Fruit fly (Drosophila melanogaster) whole organism, adult: ENCODE data around the gene His3.3A.

Experiments
- CG11617 ChIP-seq: fragments of 200-800 bp; sonication (Bioruptor generic); optimal IDR thresholded peaks from 2 replicates; lab custom pipeline; 2017; ENCODE audit warnings: mild to moderate bottlenecking, missing biosample characterization, missing genetic modification reagents, missing genetic modification characterization
- CG12768 ChIP-seq: fragments of 200-800 bp; sonication (Bioruptor generic); optimal IDR thresholded peaks from 2 replicates; lab custom pipeline; 2017; ENCODE audit warnings: missing biosample characterization, missing genetic modification characterization, mild to moderate bottlenecking, moderate library complexity, missing genetic modification reagents
- CG14711 ChIP-seq: fragments of 200-800 bp; sonication (Bioruptor generic); optimal IDR thresholded peaks from 2 replicates; lab custom pipeline; 2018; ENCODE audit warnings: missing biosample characterization, mild to moderate bottlenecking, missing genetic modification characterization, moderate library complexity
- CG1620 ChIP-seq: fragments of 200-800 bp; sonication (Bioruptor generic); optimal IDR thresholded peaks from 2 replicates; lab custom pipeline; 2016; ENCODE audit warnings: missing biosample characterization, missing genetic modification characterization
- CG33017 ChIP-seq: fragments of 200-800 bp; sonication (Bioruptor generic); optimal IDR thresholded peaks from 2 replicates; lab custom pipeline; 2018; ENCODE audit warnings: missing biosample characterization, mild to moderate bottlenecking, missing genetic modification characterization, moderate library complexity
- CG5204 ChIP-seq: fragments of 200-800 bp; sonication (Bioruptor generic); optimal IDR thresholded peaks from 2 replicates; lab custom pipeline; 2016; ENCODE audit warnings: missing biosample characterization, missing genetic modification characterization
- CG7045 ChIP-seq: fragments of 200-800 bp; sonication (Bioruptor generic); optimal IDR thresholded peaks from 2 replicates; lab custom pipeline; 2017; ENCODE audit warnings: missing biosample characterization, mild to moderate bottlenecking, missing genetic modification characterization
- CG7101 ChIP-seq: fragments of 200-800 bp; sonication (Bioruptor generic); optimal IDR thresholded peaks from 2 replicates; lab custom pipeline; 2018; ENCODE audit warnings: missing biosample characterization, mild to moderate bottlenecking, missing genetic modification characterization, moderate library complexity
- Clk ChIP-seq: fragments of 200-800 bp; sonication (Bioruptor generic); optimal IDR thresholded peaks from 2 replicates; lab custom pipeline; 2017; ENCODE audit warnings: missing biosample characterization, missing genetic modification characterization
- Crg-1 ChIP-seq: fragments of 200-800 bp; sonication (Bioruptor generic); optimal IDR thresholded peaks from 2 replicates; lab custom pipeline; 2016; ENCODE audit warnings: missing biosample characterization, missing genetic modification characterization
- Hr96 ChIP-seq: fragments of 200-800 bp; sonication (Bioruptor generic); optimal IDR thresholded peaks from 2 replicates; lab custom pipeline; 2016; ENCODE audit warnings: missing biosample characterization, missing genetic modification characterization
- Mnt ChIP-seq: fragments of 200-800 bp; sonication (Bioruptor generic); optimal IDR thresholded peaks from 2 replicates; lab custom pipeline; 2016; ENCODE audit warnings: missing biosample characterization, mild to moderate bottlenecking, missing genetic modification characterization
- bab1 ChIP-seq: fragments of 200-800 bp; sonication (Bioruptor generic); optimal IDR thresholded peaks from 3 replicates; lab custom pipeline; 2019; ENCODE audit warnings: missing biosample characterization, mild to moderate bottlenecking, missing genetic modification characterization, moderate library complexity
- cic ChIP-seq: fragments of 200-800 bp; sonication (Bioruptor generic); optimal IDR thresholded peaks from 2 replicates; lab custom pipeline; 2017; ENCODE audit warnings: missing biosample characterization, mild to moderate bottlenecking, missing genetic modification characterization, moderate library complexity
- cnc ChIP-seq, 2 experiments: fragments of >200 bp; optimal IDR thresholded peaks; 2 replicates each; lab custom pipeline; 2017
- kay ChIP-seq: fragments of 200-800 bp; sonication (Bioruptor generic); peaks from one replicate; lab custom pipeline; 2016; ENCODE audit warnings: missing biosample characterization, missing genetic modification characterization, borderline replicate concordance
- ovo ChIP-seq: fragments of 200-800 bp; sonication (Bioruptor generic); optimal IDR thresholded peaks from 2 replicates; lab custom pipeline; 2016; ENCODE audit warnings: missing biosample characterization, missing genetic modification characterization
- pad ChIP-seq: fragments of 200-800 bp; sonication (Bioruptor generic); optimal IDR thresholded peaks from 3 replicates; lab custom pipeline; 2017; ENCODE audit warnings: missing biosample characterization, missing genetic modification characterization, mild to moderate bottlenecking, moderate library complexity, missing genetic modification reagents
- tj ChIP-seq: fragments of 200-800 bp; sonication (Bioruptor generic); optimal IDR thresholded peaks from 3 replicates; lab custom pipeline; 2017; ENCODE audit warnings: missing biosample characterization, mild to moderate bottlenecking, missing genetic modification characterization, moderate library complexity
- toe ChIP-seq: fragments of 200-800 bp; sonication (Bioruptor generic); optimal IDR thresholded peaks from 2 replicates; lab custom pipeline; 2016; ENCODE audit warnings: missing biosample characterization, missing genetic modification characterization

His3.3A gene

DNA sequence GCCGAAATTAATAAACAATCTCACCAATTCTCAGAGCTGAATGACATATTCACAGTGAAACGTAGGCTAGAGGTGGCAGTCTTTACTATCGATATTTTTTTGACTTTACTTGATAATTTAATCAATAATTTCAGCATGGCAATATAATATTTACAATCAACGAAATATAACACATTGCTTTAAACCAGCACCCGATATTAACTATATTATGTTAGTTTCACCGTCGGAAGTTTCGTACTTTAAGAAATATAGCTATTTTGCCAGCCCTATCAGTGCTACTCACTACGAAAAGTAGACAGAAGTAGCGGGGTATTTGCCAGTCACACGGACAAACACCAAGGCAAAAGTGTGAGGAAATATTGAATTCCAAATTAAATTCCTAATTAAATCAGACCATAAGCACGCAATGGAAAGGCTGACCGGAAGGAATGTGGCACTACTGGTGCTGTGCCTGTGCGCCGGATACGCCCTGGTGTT, 44.0 kb upstream of the His3.3A start, which contains the start of the genes CG31917, Tfb5 and SelT:
Gene CG31917 (minus strand): TSS at position 51 of the 477 bp plus-strand sequence.
Gene Tfb5 (minus strand): TSS at position 51 of the 477 bp plus-strand sequence.
Gene SelT (plus strand): TSS at position 139 of the 477 bp plus-strand sequence.
- TF ChIP-seq Crg-1 (GFP tag; lab: Kevin White, UChicago) = peak; percentile 52
- TF ChIP-seq kay = no peak
- peak; percentile 71 for TF ChIP-seq Hr96 (GFP tag; lab: Kevin White, UChicago)
- TF ChIP-seq cic (GFP tag; lab: Kevin White, UChicago) = no peak
- peak; percentile 58 for TF ChIP-seq CG14711 (tag; lab: Kevin White, UChicago)
- TF ChIP-seq CG7101 (tag; lab: Kevin White, UChicago) = peak; percentile 73
- peak; percentile 56 for TF ChIP-seq Mnt (GFP tag; lab: Kevin White, UChicago)
- TF ChIP-seq tj (GFP tag; lab: Kevin White, UChicago) = peak; percentile 49
- peak; percentile 85 for TF ChIP-seq pad (GFP tag; lab: Kevin White, UChicago)
- no peak for TF ChIP-seq CG5204 (GFP tag; lab: Kevin White, UChicago)
- peak; percentile 20 for TF ChIP-seq Clk
- peak; percentile 61 for TF ChIP-seq CG7045 (GFP tag; lab: Kevin White, UChicago)
- peak; percentile 55 for TF ChIP-seq CG12768 (GFP tag; lab: Kevin White, UChicago)
- no peak for TF ChIP-seq cnc (optimal IDR thresholded peaks at IDR 0.05; lab: Kevin White, UChicago)
- peak; percentile 73 for TF ChIP-seq CG11617 (GFP tag; lab: Kevin White, UChicago)
- TF ChIP-seq toe (GFP tag; lab: Kevin White, UChicago) = peak; percentile 82
- peak; percentile 37 for TF ChIP-seq CG33017 (tag; lab: Kevin White, UChicago)
- TF ChIP-seq ovo (GFP tag; lab: Kevin White, UChicago) = peak; percentile 52
- TF ChIP-seq bab1 (GFP tag; lab: Kevin White, UChicago) = peak; percentile 83
- TF ChIP-seq CG1620 (GFP tag; lab: Kevin White, UChicago) = peak; percentile 78

DNA sequence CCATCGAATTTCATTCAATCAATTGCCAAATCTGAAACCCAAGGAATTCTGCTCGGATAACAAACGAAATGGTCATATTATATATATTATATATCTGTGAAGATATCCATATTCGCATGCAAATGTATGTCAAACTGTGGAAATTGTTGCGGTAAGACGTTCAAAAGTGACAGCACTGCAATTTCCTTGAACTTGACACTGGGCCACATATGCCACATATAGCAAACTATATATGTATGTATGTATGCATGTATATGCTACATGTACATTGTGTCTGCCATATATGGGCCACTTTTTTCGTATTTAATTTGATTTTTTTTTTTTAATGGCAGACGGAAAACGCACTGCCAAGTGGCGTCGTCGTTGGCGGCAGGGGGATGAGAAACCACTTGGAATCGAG, 34.4 kb upstream of the His3.3A start:
- no peak for TF ChIP-seq cic (GFP tag; lab: Kevin White, UChicago)
- peak; percentile 91 for TF ChIP-seq tj (GFP tag; lab: Kevin White, UChicago)
- no peak for TF ChIP-seq CG7101 (tag; lab: Kevin White, UChicago)
- TF ChIP-seq bab1 (GFP tag; lab: Kevin White, UChicago) = no peak
- TF ChIP-seq Mnt (GFP tag; lab: Kevin White, UChicago) = no peak

DNA sequence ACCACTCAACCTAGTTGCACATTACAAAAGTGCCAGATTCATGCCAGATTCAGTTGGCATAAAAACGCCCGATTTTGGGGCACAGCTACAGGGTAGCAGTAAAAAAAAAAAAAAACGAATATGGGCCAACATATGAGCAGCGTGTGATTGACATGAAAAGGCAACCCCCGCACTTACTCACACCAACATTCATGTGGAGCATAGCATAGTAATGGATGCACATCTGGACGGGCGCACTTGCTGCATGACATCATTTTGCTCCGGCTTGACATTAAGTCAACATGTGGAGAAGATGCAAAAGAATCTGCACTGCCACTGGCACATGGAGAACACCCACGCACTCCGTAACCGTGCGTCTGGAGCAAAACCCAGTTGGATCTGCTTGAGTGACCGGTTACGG, 32.3 kb upstream of the His3.3A start:
- TF ChIP-seq CG1620 (GFP tag; lab: Kevin White, UChicago) (no peak), CG12768 (GFP tag; lab: Kevin White, UChicago) (no peak), CG33017 (tag; lab: Kevin White, UChicago) (no peak), CG11617 (GFP tag; lab: Kevin White, UChicago) (no peak), CG7045 (GFP tag; lab: Kevin White, UChicago) (no peak), toe (GFP tag; lab: Kevin White, UChicago) (no peak), kay (no peak), Mnt (GFP tag; lab: Kevin White, UChicago) (no peak), pad (GFP tag; lab: Kevin White, UChicago) (no peak), Crg-1 (GFP tag; lab: Kevin White, UChicago) (no peak), CG14711 (tag; lab: Kevin White, UChicago) (no peak), bab1 (GFP tag; lab: Kevin White, UChicago) (no peak)

DNA sequence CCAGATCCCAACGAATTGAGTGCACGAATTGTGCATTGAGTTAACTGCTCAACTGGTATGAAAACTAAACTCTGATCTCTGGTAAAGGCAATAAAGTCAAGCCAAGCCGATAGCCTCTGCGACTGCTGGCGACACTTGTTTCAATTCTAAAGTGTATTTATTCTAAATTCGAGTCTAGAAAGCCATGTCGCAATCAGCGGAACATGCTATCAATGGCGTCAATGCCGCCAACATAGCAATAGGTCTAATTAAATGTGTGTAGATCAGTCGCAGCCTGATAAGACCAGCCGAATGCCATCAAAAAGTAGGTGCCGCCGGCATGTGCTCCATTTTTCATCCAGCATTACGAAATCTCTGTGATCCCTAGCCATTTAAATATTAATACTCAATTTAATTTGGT, 29.3 kb upstream of the His3.3A start:
- TF ChIP-seq CG14711 (tag; lab: Kevin White, UChicago) = no peak
- no peak for TF ChIP-seq bab1 (GFP tag; lab: Kevin White, UChicago)
- no peak for TF ChIP-seq CG12768 (GFP tag; lab: Kevin White, UChicago)
- TF ChIP-seq CG7101 (tag; lab: Kevin White, UChicago) = no peak
- TF ChIP-seq pad (GFP tag; lab: Kevin White, UChicago) = no peak
- TF ChIP-seq Hr96 (GFP tag; lab: Kevin White, UChicago) = no peak
- TF ChIP-seq cnc (optimal IDR thresholded peaks at IDR 0.05; lab: Kevin White, UChicago) = no peak
- TF ChIP-seq CG33017 (tag; lab: Kevin White, UChicago) = no peak
- TF ChIP-seq Crg-1 (GFP tag; lab: Kevin White, UChicago) = no peak
- no peak for TF ChIP-seq kay
- no peak for TF ChIP-seq ovo (GFP tag; lab: Kevin White, UChicago)
- no peak for TF ChIP-seq toe (GFP tag; lab: Kevin White, UChicago)

DNA sequence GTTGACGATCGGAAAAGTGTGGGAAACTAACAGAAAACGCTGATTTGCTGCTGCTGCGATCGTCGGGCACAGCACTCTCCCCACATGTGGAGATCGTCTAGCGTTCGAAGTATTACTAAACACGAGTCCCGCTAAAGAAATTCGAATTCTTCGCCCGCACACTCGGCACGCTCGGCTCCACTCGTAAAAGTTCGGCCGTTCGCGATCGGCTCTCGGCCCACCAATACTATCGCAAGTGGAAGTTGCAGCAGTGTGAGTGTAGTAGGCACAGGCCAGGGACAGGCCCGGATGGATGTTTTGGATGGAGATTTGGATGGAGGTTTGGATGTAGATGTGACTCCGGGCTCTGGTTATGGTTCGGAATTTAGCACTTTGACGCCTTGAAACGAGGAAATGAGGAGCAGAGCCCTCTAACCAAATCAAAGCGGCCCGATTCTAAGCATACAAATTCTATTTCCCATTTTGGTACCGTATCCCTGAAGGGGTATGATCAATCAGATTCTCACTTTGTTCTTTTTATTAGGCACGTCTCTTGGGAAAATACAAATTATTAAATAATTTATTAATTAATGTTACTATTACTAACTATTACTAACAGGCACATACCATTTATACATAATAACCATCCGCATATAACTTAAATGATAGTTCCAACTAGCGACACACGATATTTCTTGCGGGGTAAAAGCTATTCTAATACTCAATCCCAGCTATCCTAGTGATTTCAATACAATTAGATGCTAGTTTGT, 27.4 kb upstream of the His3.3A start:
- TF ChIP-seq CG1620 (GFP tag; lab: Kevin White, UChicago) (no peak), cic (GFP tag; lab: Kevin White, UChicago) (peak; percentile 3), Crg-1 (GFP tag; lab: Kevin White, UChicago) (no peak), CG7045 (GFP tag; lab: Kevin White, UChicago) (no peak), tj (GFP tag; lab: Kevin White, UChicago) (peak; percentile 41), CG14711 (tag; lab: Kevin White, UChicago) (no peak)

DNA sequence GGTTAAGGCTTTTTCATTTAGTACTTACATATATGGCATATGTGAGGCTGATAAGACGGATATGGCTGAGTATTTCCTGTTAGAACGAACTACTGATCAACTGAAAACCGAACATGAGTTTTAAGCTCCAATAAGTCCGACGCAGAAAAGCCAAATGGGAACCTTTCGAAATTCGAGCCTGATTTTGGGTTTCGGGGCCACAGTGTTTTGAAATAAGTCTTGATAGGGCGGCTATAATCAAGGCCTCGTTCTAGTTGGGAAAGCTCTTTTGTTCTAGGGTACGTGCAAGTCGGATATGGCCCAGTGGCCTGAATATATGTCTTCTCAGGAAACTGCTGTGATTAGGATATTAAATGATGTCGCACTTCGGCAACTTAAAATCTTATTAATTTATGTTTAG, 26.8 kb upstream of the His3.3A start, which contains the start of gene vkg:
Gene vkg (minus strand): TSS at position 101 of the 400 bp plus-strand sequence.
- no peak for TF ChIP-seq CG33017 (tag; lab: Kevin White, UChicago)
- no peak for TF ChIP-seq Mnt (GFP tag; lab: Kevin White, UChicago)
- TF ChIP-seq Clk = no peak
- no peak for TF ChIP-seq CG14711 (tag; lab: Kevin White, UChicago)
- no peak for TF ChIP-seq cnc (optimal IDR thresholded peaks at IDR 0.05; lab: Kevin White, UChicago)
- no peak for TF ChIP-seq Hr96 (GFP tag; lab: Kevin White, UChicago)
- no peak for TF ChIP-seq kay
- no peak for TF ChIP-seq CG12768 (GFP tag; lab: Kevin White, UChicago)
- TF ChIP-seq CG1620 (GFP tag; lab: Kevin White, UChicago) = no peak
- no peak for TF ChIP-seq CG7101 (tag; lab: Kevin White, UChicago)
